Worm (Caenorhabditis elegans) whole organism, early embryonic: ENCODE data around the gene srh-119.
A peak's percentile ranks its signal among the peaks of the same experiment; 100 is the strongest.

Experiments
- B0310.2 ChIP-seq: sonication (generic microtip); optimal IDR thresholded peaks from 2 replicates; lab custom pipeline; 2016; ENCODE audit warnings: mild to moderate bottlenecking, missing genetic modification characterization, missing compliant biosample characterization
- F13C5.2 ChIP-seq: sonication (generic microtip); optimal IDR thresholded peaks from 2 replicates; lab custom pipeline; 2017; ENCODE audit warnings: mild to moderate bottlenecking, missing genetic modification characterization, inconsistent platforms, missing compliant biosample characterization
- aly-1 ChIP-seq: sonication (generic microtip); optimal IDR thresholded peaks from 2 replicates; lab custom pipeline; 2016; ENCODE audit warnings: missing genetic modification characterization, missing compliant biosample characterization
- ama-1 ChIP-seq: fragments of 150-350 bp; optimal IDR thresholded peaks from 2 replicates; lab custom pipeline; 2014
- ceh-13 ChIP-seq: fragments of 200-800 bp; sonication (Bioruptor generic); optimal IDR thresholded peaks from 2 replicates; lab custom pipeline; 2018; ENCODE audit warnings: mild to moderate bottlenecking, missing genetic modification characterization, missing compliant biosample characterization
- ceh-36 ChIP-seq: sonication (generic microtip); optimal IDR thresholded peaks from 2 replicates; lab custom pipeline; 2016; ENCODE audit warnings: missing genetic modification characterization, inconsistent platforms, missing compliant biosample characterization
- ets-7 ChIP-seq: sonication (generic microtip); optimal IDR thresholded peaks from 2 replicates; lab custom pipeline; 2016; ENCODE audit warnings: missing genotype, missing genetic modification characterization, missing compliant biosample characterization
- flt-1 ChIP-seq: fragments of 200-800 bp; sonication (Bioruptor generic); IDR thresholded peaks from 2 replicates; pipeline ENCODE4 v1.3.6; 2022; ENCODE audit warnings: missing genetic modification characterization, missing compliant biosample characterization
- hmbx-1 ChIP-seq: sonication (generic microtip); optimal IDR thresholded peaks from 2 replicates; lab custom pipeline; 2016; ENCODE audit warnings: mild to moderate bottlenecking, missing genetic modification characterization, missing compliant biosample characterization
- hmg-4 ChIP-seq: fragments of 200-800 bp; sonication (Bioruptor generic); optimal IDR thresholded peaks from 2 replicates; lab custom pipeline; 2018; ENCODE audit warnings: mild to moderate bottlenecking, missing genetic modification characterization, missing compliant biosample characterization
- hnd-1 ChIP-seq: sonication (generic microtip); optimal IDR thresholded peaks from 2 replicates; lab custom pipeline; 2016; ENCODE audit warnings: missing genetic modification characterization, missing compliant biosample characterization
- pes-1 ChIP-seq: fragments of 200-800 bp; sonication (Bioruptor generic); IDR thresholded peaks from 2 replicates; pipeline ENCODE4 v1.3.6; 2022; ENCODE audit warnings: missing genetic modification reagents, missing genetic modification characterization, missing compliant biosample characterization
- scrt-1 ChIP-seq: fragments of 200-800 bp; sonication (Bioruptor generic); IDR thresholded peaks from 2 replicates; pipeline ENCODE4 v1.3.6; 2022; ENCODE audit warnings: missing genetic modification characterization, missing compliant biosample characterization
- sea-1 ChIP-seq: fragments of 200-800 bp; sonication (Bioruptor generic); conservative IDR thresholded peaks from 2 replicates; pipeline ENCODE4 v1.3.6; 2022; ENCODE audit warnings: missing genetic modification characterization, missing compliant biosample characterization
- tbx-11 ChIP-seq: fragments of 200-800 bp; sonication (Bioruptor generic); IDR thresholded peaks from 2 replicates; pipeline ENCODE4 v1.3.6; 2022; ENCODE audit warnings: missing genetic modification characterization, missing compliant biosample characterization
- tbx-37 ChIP-seq: fragments of 200-800 bp; sonication (Bioruptor generic); conservative IDR thresholded peaks from 2 replicates; pipeline ENCODE4 v1.3.6; 2022; ENCODE audit warnings: missing genetic modification reagents, missing genetic modification characterization, missing compliant biosample characterization
- tra-4 ChIP-seq: sonication (generic microtip); optimal IDR thresholded peaks from 2 replicates; lab custom pipeline; 2017; ENCODE audit warnings: missing genetic modification characterization, missing compliant biosample characterization

Gene srh-119

ce11 chrV:16956229-16956628, 16.0 kb upstream of the srh-119 start, which contains the start of gene clec-239:
TSS of gene clec-239 (plus strand) at chrV:16956529.
- TF ChIP-seq tra-4 (tag; lab: Kevin White, UChicago) (no peak), ceh-36 (tag; lab: Kevin White, UChicago) (no peak), hnd-1 (tag; lab: Kevin White, UChicago) (no peak), tbx-11 (GFP tag; lab: Robert Waterston, UW) (no peak), pes-1 (GFP tag; lab: Robert Waterston, UW) (no peak), tbx-37 (GFP tag; lab: Robert Waterston, UW) (no peak), aly-1 (tag; lab: Kevin White, UChicago) (no peak), sea-1 (GFP tag; lab: Robert Waterston, UW) (no peak), scrt-1 (GFP tag; lab: Robert Waterston, UW) (no peak), hmbx-1 (no peak)

- no peak for TF ChIP-seq ceh-13 (GFP tag; lab: Kevin White, UChicago)
- TF ChIP-seq flt-1 (GFP tag; lab: Robert Waterston, UW), result no peak
- TF ChIP-seq tra-4 (tag; lab: Kevin White, UChicago), result no peak
- TF ChIP-seq F13C5.2 (tag; lab: Kevin White, UChicago), result no peak
- no peak for TF ChIP-seq hmbx-1
- no peak for TF ChIP-seq tbx-37 (GFP tag; lab: Robert Waterston, UW)
- no peak for TF ChIP-seq scrt-1 (GFP tag; lab: Robert Waterston, UW)
- no peak for TF ChIP-seq ets-7
- TF ChIP-seq pes-1 (GFP tag; lab: Robert Waterston, UW), result no peak
- no peak for TF ChIP-seq hnd-1 (tag; lab: Kevin White, UChicago)
These were observed 13.3 kb upstream of the srh-119 start for ce11 chrV:16958975-16959374.

- no peak for TF ChIP-seq B0310.2
- peak; percentile 67 for TF ChIP-seq F13C5.2 (tag; lab: Kevin White, UChicago)
These were observed 6.6 kb upstream of the srh-119 start, which contains the start of gene efl-1 for ce11 chrV:16965655-16966054. TSS of gene efl-1 (minus strand) at chrV:16965675.

ce11 chrV:16966636-16967035, 5.6 kb upstream of the srh-119 start, which contains the start of gene fbxa-90:
TSS of gene fbxa-90 (plus strand) at chrV:16966814.
- no peak for TF ChIP-seq sea-1 (GFP tag; lab: Robert Waterston, UW)
- no peak for TF ChIP-seq ets-7
- TF ChIP-seq hnd-1 (tag; lab: Kevin White, UChicago), result no peak
- TF ChIP-seq B0310.2, result no peak
- TF ChIP-seq aly-1 (tag; lab: Kevin White, UChicago), result no peak
- no peak for TF ChIP-seq F13C5.2 (tag; lab: Kevin White, UChicago)
- TF ChIP-seq pes-1 (GFP tag; lab: Robert Waterston, UW), result no peak
- no peak for TF ChIP-seq tbx-11 (GFP tag; lab: Robert Waterston, UW)
- TF ChIP-seq scrt-1 (GFP tag; lab: Robert Waterston, UW), result no peak
- no peak for TF ChIP-seq ceh-36 (tag; lab: Kevin White, UChicago)

ce11 chrV:16973338-16973737, 1.1 kb downstream of the srh-119 start:
- TF ChIP-seq tbx-37 (GFP tag; lab: Robert Waterston, UW) (no peak), B0310.2 (no peak), hnd-1 (tag; lab: Kevin White, UChicago) (no peak)

ce11 chrV:16974919-16975318, 2.7 kb downstream of the srh-119 start, which contains the start of gene srx-54:
TSS of gene srx-54 (plus strand) at chrV:16975219.
- TF ChIP-seq sea-1 (GFP tag; lab: Robert Waterston, UW) (no peak), tbx-37 (GFP tag; lab: Robert Waterston, UW) (no peak), aly-1 (tag; lab: Kevin White, UChicago) (no peak), B0310.2 (no peak), tra-4 (tag; lab: Kevin White, UChicago) (no peak), hnd-1 (tag; lab: Kevin White, UChicago) (no peak), hmbx-1 (no peak), F13C5.2 (tag; lab: Kevin White, UChicago) (no peak), ama-1 (lab: Kevin White, UChicago) (no peak), scrt-1 (GFP tag; lab: Robert Waterston, UW) (no peak), ceh-36 (tag; lab: Kevin White, UChicago) (no peak), tbx-11 (GFP tag; lab: Robert Waterston, UW) (no peak), ets-7 (no peak), ceh-13 (GFP tag; lab: Kevin White, UChicago) (no peak), hmg-4 (GFP tag; lab: Kevin White, UChicago) (no peak), pes-1 (GFP tag; lab: Robert Waterston, UW) (no peak), flt-1 (GFP tag; lab: Robert Waterston, UW) (no peak)

- no peak for TF ChIP-seq tbx-37 (GFP tag; lab: Robert Waterston, UW)
- TF ChIP-seq hmg-4 (GFP tag; lab: Kevin White, UChicago), result no peak
- TF ChIP-seq flt-1 (GFP tag; lab: Robert Waterston, UW), result no peak
- TF ChIP-seq sea-1 (GFP tag; lab: Robert Waterston, UW), result no peak
- TF ChIP-seq ama-1 (lab: Kevin White, UChicago), result no peak
- TF ChIP-seq F13C5.2 (tag; lab: Kevin White, UChicago), result no peak
- TF ChIP-seq hnd-1 (tag; lab: Kevin White, UChicago), result no peak
These were observed 8.1 kb downstream of the srh-119 start, which contains the start of gene srz-54 for ce11 chrV:16980368-16980767. TSS of gene srz-54 (plus strand) at chrV:16980668.

ce11 chrV:16987035-16987434, 14.8 kb downstream of the srh-119 start, which contains the start of gene Y102A5C.40:
TSS of gene Y102A5C.40 (minus strand) at chrV:16987135.
- TF ChIP-seq hmbx-1 (no peak), tbx-37 (GFP tag; lab: Robert Waterston, UW) (no peak), B0310.2 (no peak)
